Fruit fly (Drosophila melanogaster) whole organism, embryonic: ENCODE results near the gene mRpS2.

ENCODE experiments used
- Aef1 ChIP-seq: fragments of 200-800 bp; sonication (Bioruptor generic); IDR thresholded peaks from 3 replicates; pipeline ENCODE4 v1.3.6; 2022; ENCODE audit warnings: missing biosample characterization, missing genetic modification characterization
- Bteb2 ChIP-seq: fragments of 200-800 bp; sonication (Bioruptor generic); optimal IDR thresholded peaks from 2 replicates; lab custom pipeline; 2016; ENCODE audit warnings: missing biosample characterization, missing genetic modification characterization
- CG1024 ChIP-seq: fragments of 200-800 bp; sonication (Bioruptor generic); IDR thresholded peaks from 2 replicates; pipeline ENCODE4 v1.3.6; 2022; ENCODE audit warnings: missing biosample characterization, missing genetic modification characterization
- CG11560 ChIP-seq: fragments of 200-800 bp; sonication (Bioruptor generic); IDR thresholded peaks from 3 replicates; pipeline ENCODE4 v1.3.6; 2022; ENCODE audit warnings: missing biosample characterization, missing genetic modification characterization
- CG12071 ChIP-seq: fragments of 200-800 bp; sonication (Bioruptor generic); optimal IDR thresholded peaks from 3 replicates; lab custom pipeline; 2018; ENCODE audit warnings: missing biosample characterization, mild to moderate bottlenecking, missing genetic modification characterization
- CG12659 ChIP-seq: fragments of 200-800 bp; sonication (Bioruptor generic); optimal IDR thresholded peaks from 3 replicates; lab custom pipeline; 2017; ENCODE audit warnings: mild to moderate bottlenecking, missing biosample characterization, missing genetic modification reagents, missing genetic modification characterization
- CG14710 ChIP-seq: fragments of 200-800 bp; sonication (Bioruptor generic); optimal IDR thresholded peaks from 3 replicates; lab custom pipeline; 2019; ENCODE audit warnings: missing biosample characterization, mild to moderate bottlenecking, missing genetic modification characterization, moderate library complexity
- CG14965 ChIP-seq: fragments of 200-800 bp; sonication (Bioruptor generic); optimal IDR thresholded peaks from 2 replicates; lab custom pipeline; 2016; ENCODE audit warnings: missing biosample characterization, missing genetic modification characterization, borderline replicate concordance
- CG17328 ChIP-seq: fragments of 200-800 bp; sonication (Bioruptor generic); IDR thresholded peaks from 2 replicates; pipeline ENCODE4 v1.3.6; 2022; ENCODE audit warnings: missing biosample characterization, missing genetic modification characterization
- CG18262 ChIP-seq: fragments of 200-800 bp; optimal IDR thresholded peaks from 3 replicates; lab custom pipeline; 2019; ENCODE audit warnings: missing biosample characterization, mild to moderate bottlenecking, missing genetic modification characterization, moderate library complexity
- CG2120 ChIP-seq: fragments of 200-800 bp; sonication (Bioruptor generic); optimal IDR thresholded peaks from 3 replicates; lab custom pipeline; 2016; ENCODE audit warnings: missing biosample characterization, missing genetic modification characterization
- CG2202 ChIP-seq: fragments of 200-800 bp; sonication (Bioruptor generic); optimal IDR thresholded peaks from 2 replicates; lab custom pipeline; 2018; ENCODE audit warnings: missing biosample characterization, mild to moderate bottlenecking, missing genetic modification characterization
- CG34376 ChIP-seq: fragments of 200-800 bp; sonication (Bioruptor generic); optimal IDR thresholded peaks from 2 replicates; lab custom pipeline; 2018; ENCODE audit warnings: missing biosample characterization, mild to moderate bottlenecking, missing genetic modification characterization
- CG43689 ChIP-seq: fragments of 200-800 bp; sonication (Bioruptor generic); IDR thresholded peaks from 2 replicates; pipeline ENCODE4 v1.3.6; 2022; ENCODE audit warnings: missing biosample characterization, missing genetic modification characterization
- CG4404 ChIP-seq: fragments of 200-800 bp; sonication (Bioruptor generic); IDR thresholded peaks from 2 replicates; pipeline ENCODE4 v1.3.6; 2022; ENCODE audit warnings: missing biosample characterization, missing genetic modification characterization
- CG4730 ChIP-seq: fragments of 200-800 bp; sonication (Bioruptor generic); IDR thresholded peaks from 2 replicates; pipeline ENCODE4 v1.3.6; 2022; ENCODE audit warnings: missing biosample characterization, missing genetic modification characterization
- CG5180 ChIP-seq: fragments of 200-800 bp; sonication (Bioruptor generic); optimal IDR thresholded peaks from 3 replicates; lab custom pipeline; 2017; ENCODE audit warnings: missing biosample characterization, missing genetic modification characterization, mild to moderate bottlenecking, moderate library complexity, missing genetic modification reagents
- CG6683 ChIP-seq: fragments of 200-800 bp; sonication (Bioruptor generic); optimal IDR thresholded peaks from 2 replicates; lab custom pipeline; 2017; ENCODE audit warnings: missing biosample characterization, mild to moderate bottlenecking, missing genetic modification characterization, missing genetic modification reagents
- CG7271 ChIP-seq: fragments of 200-800 bp; sonication (Bioruptor generic); optimal IDR thresholded peaks from 2 replicates; lab custom pipeline; 2018; ENCODE audit warnings: missing biosample characterization, mild to moderate bottlenecking, missing genetic modification characterization, moderate library complexity
- CG7745 ChIP-seq: fragments of 200-800 bp; sonication (Bioruptor generic); optimal IDR thresholded peaks from 2 replicates; lab custom pipeline; 2018; ENCODE audit warnings: missing biosample characterization, mild to moderate bottlenecking, missing genetic modification characterization, moderate library complexity
- CG7786 ChIP-seq: fragments of 200-800 bp; sonication (Bioruptor generic); optimal IDR thresholded peaks from 2 replicates; lab custom pipeline; 2016; ENCODE audit warnings: missing biosample characterization, missing genetic modification characterization
- CG7987 ChIP-seq: fragments of 200-800 bp; sonication (Bioruptor generic); optimal IDR thresholded peaks from 2 replicates; lab custom pipeline; 2018; ENCODE audit warnings: missing biosample characterization, mild to moderate bottlenecking, missing genetic modification characterization, moderate library complexity
- CG8089 ChIP-seq: fragments of 200-800 bp; sonication (Bioruptor generic); optimal IDR thresholded peaks from 3 replicates; lab custom pipeline; 2016; ENCODE audit warnings: missing biosample characterization, missing genetic modification characterization
- CG9437 ChIP-seq: fragments of 200-800 bp; sonication (Bioruptor generic); optimal IDR thresholded peaks from 2 replicates; lab custom pipeline; 2018; ENCODE audit warnings: missing biosample characterization, mild to moderate bottlenecking, missing genetic modification characterization
- CG9727 ChIP-seq: fragments of 200-800 bp; sonication (Bioruptor generic); optimal IDR thresholded peaks from 3 replicates; lab custom pipeline; 2017; ENCODE audit warnings: missing biosample characterization, mild to moderate bottlenecking, missing genetic modification characterization
- Chrac-16 ChIP-seq: fragments of 200-800 bp; sonication (Bioruptor generic); optimal IDR thresholded peaks from 3 replicates; lab custom pipeline; 2016; ENCODE audit warnings: missing biosample characterization, missing genetic modification characterization
- CrebB ChIP-seq: fragments of 200-800 bp; sonication (Bioruptor generic); optimal IDR thresholded peaks from 3 replicates; lab custom pipeline; 2018; ENCODE audit warnings: missing biosample characterization, mild to moderate bottlenecking, missing genetic modification characterization
- Doc2 ChIP-seq: fragments of 200-800 bp; sonication (Bioruptor generic); IDR thresholded peaks from 2 replicates; pipeline ENCODE4 v1.3.6; 2022; ENCODE audit warnings: missing biosample characterization, missing genetic modification characterization
- Drgx ChIP-seq: fragments of 200-800 bp; sonication (Bioruptor generic); IDR thresholded peaks from 2 replicates; pipeline ENCODE4 v1.3.6; 2022; ENCODE audit warnings: missing biosample characterization, missing genetic modification characterization
- Fer1 ChIP-seq: fragments of 200-800 bp; sonication (Bioruptor generic); optimal IDR thresholded peaks from 2 replicates; lab custom pipeline; 2017; ENCODE audit warnings: missing biosample characterization, mild to moderate bottlenecking, missing genetic modification characterization
- HLH4C ChIP-seq: fragments of 200-800 bp; sonication (Bioruptor generic); IDR thresholded peaks from 3 replicates; pipeline ENCODE4 v1.3.6; 2022; ENCODE audit warnings: missing biosample characterization, missing genetic modification characterization; ENCODE audit not compliant: partially characterized antibody
- Hmx ChIP-seq: fragments of 200-800 bp; sonication (Bioruptor generic); optimal IDR thresholded peaks from 2 replicates; lab custom pipeline; 2016; ENCODE audit warnings: missing biosample characterization, missing genetic modification characterization
- Hr39 ChIP-seq: fragments of >200 bp; optimal IDR thresholded peaks from 2 replicates; lab custom pipeline; 2017
- Hr51 ChIP-seq, 2 experiments: fragments of 200-800 bp; sonication (Bioruptor generic); optimal IDR thresholded peaks; 2 replicates in 1 of 2; 3 replicates in 1 of 2; lab custom pipeline; 2016 to 2018; ENCODE audit warnings: missing biosample characterization in 2 of 2, missing genetic modification characterization in 2 of 2, mild to moderate bottlenecking in 1 of 2, moderate library complexity in 1 of 2
- Lim3 ChIP-seq: fragments of 200-800 bp; sonication (Bioruptor generic); IDR thresholded peaks from 2 replicates; pipeline ENCODE4 v1.3.6; 2022; ENCODE audit warnings: missing biosample characterization, missing genetic modification characterization
- Scr ChIP-seq: fragments of 200-800 bp; sonication (Bioruptor generic); IDR thresholded peaks from 2 replicates; pipeline ENCODE4 v1.3.6; 2022; ENCODE audit warnings: missing biosample characterization, missing genetic modification characterization; ENCODE audit not compliant: partially characterized antibody
- ac ChIP-seq: fragments of 200-800 bp; sonication (Bioruptor generic); optimal IDR thresholded peaks from 3 replicates; lab custom pipeline; 2017; ENCODE audit warnings: missing biosample characterization, mild to moderate bottlenecking, missing genetic modification characterization
- az2 ChIP-seq: fragments of 200-800 bp; sonication (Bioruptor generic); optimal IDR thresholded peaks from 3 replicates; lab custom pipeline; 2016; ENCODE audit warnings: missing biosample characterization, missing genetic modification characterization
- btn ChIP-seq: fragments of 200-800 bp; sonication (Bioruptor generic); optimal IDR thresholded peaks from 2 replicates; lab custom pipeline; 2016; ENCODE audit warnings: missing biosample characterization, missing genetic modification characterization
- chn ChIP-seq: fragments of 200-800 bp; sonication (Bioruptor generic); optimal IDR thresholded peaks from 2 replicates; lab custom pipeline; 2016; ENCODE audit warnings: missing biosample characterization, missing genetic modification characterization
- gt ChIP-seq: fragments of 200-800 bp; sonication (Bioruptor generic); IDR thresholded peaks from 2 replicates; pipeline ENCODE4 v1.3.6; 2022; ENCODE audit warnings: missing biosample characterization, missing genetic modification characterization
- jumu ChIP-seq: fragments of 200-800 bp; sonication (Bioruptor generic); optimal IDR thresholded peaks from 3 replicates; lab custom pipeline; 2016; ENCODE audit warnings: missing biosample characterization, missing genetic modification characterization
- kni ChIP-seq: fragments of 200-800 bp; sonication (Bioruptor generic); optimal IDR thresholded peaks from 3 replicates; lab custom pipeline; 2017; ENCODE audit warnings: mild to moderate bottlenecking, missing biosample characterization, missing genetic modification reagents, missing genetic modification characterization
- lilli ChIP-seq: fragments of 200-800 bp; sonication (Bioruptor generic); optimal IDR thresholded peaks from 3 replicates; lab custom pipeline; 2016; ENCODE audit warnings: missing biosample characterization, missing genetic modification characterization
- odd ChIP-seq: fragments of 200-800 bp; sonication (Bioruptor generic); optimal IDR thresholded peaks from 2 replicates; lab custom pipeline; 2017; ENCODE audit warnings: missing biosample characterization, mild to moderate bottlenecking, missing genetic modification characterization
- pnt ChIP-seq: fragments of 200-800 bp; sonication (Bioruptor generic); optimal IDR thresholded peaks from 3 replicates; lab custom pipeline; 2016; ENCODE audit warnings: missing biosample characterization, missing genetic modification characterization
- prd ChIP-seq, 3 experiments: fragments of >200 bp in 2 of 3; fragments of 200-800 bp in 1 of 3; sonication (Bioruptor generic) in 1 of 3; optimal IDR thresholded peaks in 2 of 3; IDR thresholded peaks in 1 of 3; 2 replicates in 2 of 3; 3 replicates in 1 of 3; pipeline versions ENCODE4 v1.3.6 to Lab custom; 2017 to 2022; ENCODE audit warnings: missing biosample characterization in 1 of 3, missing genetic modification characterization in 1 of 3
- sima ChIP-seq: fragments of 200-800 bp; sonication (Bioruptor generic); optimal IDR thresholded peaks from 2 replicates; lab custom pipeline; 2016; ENCODE audit warnings: missing biosample characterization, missing genetic modification characterization
- wek ChIP-seq: fragments of 200-800 bp; sonication (Bioruptor generic); optimal IDR thresholded peaks from 3 replicates; lab custom pipeline; 2018; ENCODE audit warnings: missing biosample characterization, mild to moderate bottlenecking, missing genetic modification characterization, moderate library complexity
- zfh1 ChIP-seq: fragments of 200-800 bp; sonication (Bioruptor generic); IDR thresholded peaks from 3 replicates; pipeline ENCODE4 v1.3.6; 2022; ENCODE audit warnings: missing biosample characterization, missing genetic modification characterization
- zfh2 ChIP-seq: fragments of 200-800 bp; sonication (Bioruptor generic); optimal IDR thresholded peaks from 2 replicates; lab custom pipeline; 2016; ENCODE audit warnings: missing biosample characterization, missing genetic modification characterization

mRpS2 gene

dm6 chr2L:4856118-4856517 is 5.9 kb upstream of the mRpS2 start (continued):
- TF ChIP-seq prd (optimal IDR thresholded peaks at IDR 0.05; lab: Kevin White, UChicago): no peak
- peak; percentile 64; the same call in 2 of the 3 replicates for TF ChIP-seq prd (GFP tag; IDR thresholded peaks at IDR 0.05; lab: Robert Waterston, UW)
- peak; percentile 52; the same call in 1 of the 2 replicates for TF ChIP-seq CG43689 (GFP tag; lab: Robert Waterston, UW)
- no peak for TF ChIP-seq Lim3 (GFP tag; lab: Robert Waterston, UW)
- TF ChIP-seq chn: peak; percentile 20
- TF ChIP-seq Doc2 (GFP tag; lab: Robert Waterston, UW): no peak
- TF ChIP-seq CG4730: peak; percentile 27; the same call in 1 of the 2 replicates
- peak; percentile 33; the same call in 1 of the 3 replicates for TF ChIP-seq Aef1 (GFP tag; lab: Robert Waterston, UW)
- no peak for TF ChIP-seq Hr39 (lab: Kevin White, UChicago)
- TF ChIP-seq CG9437 (GFP tag; lab: Kevin White, UChicago): peak; percentile 50
- no peak for TF ChIP-seq HLH4C
- TF ChIP-seq CG5180 (GFP tag; lab: Kevin White, UChicago): peak; percentile 13
- no peak for TF ChIP-seq odd (GFP tag; lab: Kevin White, UChicago)
- TF ChIP-seq sima: no peak
- TF ChIP-seq lilli (GFP tag; lab: Kevin White, UChicago): peak; percentile 57
- TF ChIP-seq CG4404 (GFP tag; lab: Robert Waterston, UW): peak; percentile 40; the same call in 1 of the 2 replicates
- peak; percentile 44; the same call in 1 of the 3 replicates for TF ChIP-seq zfh1 (GFP tag; lab: Robert Waterston, UW)
- TF ChIP-seq CG14965 (GFP tag; lab: Kevin White, UChicago): no peak
- TF ChIP-seq CG8089 (GFP tag; lab: Kevin White, UChicago): no peak
- TF ChIP-seq Bteb2 (GFP tag; lab: Kevin White, UChicago): no peak
- TF ChIP-seq jumu: no peak
- peak; percentile 82 for TF ChIP-seq CG18262 (tag; lab: Kevin White, UChicago)
- TF ChIP-seq CG2120 (GFP tag; lab: Kevin White, UChicago): peak; percentile 66
- peak; percentile 31 for TF ChIP-seq pnt (GFP tag; lab: Kevin White, UChicago)
- no peak for TF ChIP-seq CG7745 (tag; lab: Kevin White, UChicago)
- 0 out of 2 replicates have a peak, but pooled peaks have one; percentile 25 for TF ChIP-seq CG1024 (GFP tag; lab: Robert Waterston, UW)
- TF ChIP-seq Drgx: no peak
- peak; percentile 44 for TF ChIP-seq CG2202 (tag; lab: Kevin White, UChicago)
- no peak for TF ChIP-seq Scr (GFP tag; lab: Robert Waterston, UW)
- peak in 1 of 2 experiments; percentile 78 for TF ChIP-seq Hr51 (GFP tag; optimal IDR thresholded peaks at IDR 0.05; lab: Kevin White, UChicago)
- TF ChIP-seq Fer1 (GFP tag; lab: Kevin White, UChicago): peak; percentile 76
- TF ChIP-seq CG12071 (GFP tag; lab: Kevin White, UChicago): peak; percentile 52
- no peak for TF ChIP-seq wek
- peak; percentile 37 for TF ChIP-seq CrebB (tag; lab: Kevin White, UChicago)
- no peak for TF ChIP-seq CG7786
- TF ChIP-seq CG7271: no peak
- no peak for TF ChIP-seq zfh2 (GFP tag; lab: Kevin White, UChicago)
- TF ChIP-seq Hmx (GFP tag; lab: Kevin White, UChicago): no peak
- peak; percentile 52 for TF ChIP-seq Chrac-16 (GFP tag; lab: Kevin White, UChicago)
- TF ChIP-seq ac (GFP tag; lab: Kevin White, UChicago): no peak
- peak; percentile 48 for TF ChIP-seq CG12659 (GFP tag; lab: Kevin White, UChicago)
- peak; percentile 74 for TF ChIP-seq CG17328
- TF ChIP-seq CG7987: peak; percentile 10
- TF ChIP-seq CG6683 (GFP tag; lab: Kevin White, UChicago): peak; percentile 52
- TF ChIP-seq CG9727 (GFP tag; lab: Kevin White, UChicago): peak; percentile 48
- TF ChIP-seq kni (GFP tag; lab: Kevin White, UChicago): no peak
- peak; percentile 60 for TF ChIP-seq az2 (GFP tag; lab: Kevin White, UChicago)
- TF ChIP-seq gt (GFP tag; lab: Robert Waterston, UW): no peak
- TF ChIP-seq btn (GFP tag; lab: Kevin White, UChicago): no peak
- TF ChIP-seq CG34376 (GFP tag; lab: Kevin White, UChicago): no peak
- peak; percentile 67 for TF ChIP-seq CG14710 (tag; lab: Kevin White, UChicago)
- no peak for TF ChIP-seq CG11560
